Worm (Caenorhabditis elegans) whole organism, L4/young adult: Measurements from ENCODE around the gene gldc-1.

Experiments
- W03F9.2 ChIP-seq: fragments of 150-350 bp; optimal IDR thresholded peaks from 2 replicates; lab custom pipeline; 2014; ENCODE audit warnings: missing biosample characterization, missing genetic modification characterization
- dao-5 ChIP-seq: sonication (generic microtip); optimal IDR thresholded peaks from 2 replicates; lab custom pipeline; 2016; ENCODE audit warnings: missing genotype, missing genetic modification characterization, moderate library complexity, missing compliant biosample characterization
- him-1 ChIP-seq: sonication (generic microtip); optimal IDR thresholded peaks from 2 replicates; lab custom pipeline; 2016; ENCODE audit warnings: missing genotype, missing genetic modification reagents, missing genetic modification characterization, missing compliant biosample characterization

Gene gldc-1

ce11 chrII:6046023-6046631, 4.1 kb upstream of the gldc-1 start:
- TF ChIP-seq dao-5 (tag; lab: Kevin White, UChicago) (no peak), W03F9.2 (tag; lab: Kevin White, UChicago) (no peak), him-1 (tag; lab: Kevin White, UChicago) (no peak)

- TF ChIP-seq W03F9.2 (tag; lab: Kevin White, UChicago) (peak; percentile 88), him-1 (tag; lab: Kevin White, UChicago) (peak; percentile 36), dao-5 (tag; lab: Kevin White, UChicago) (no peak)
These were observed 2.5 kb upstream of the gldc-1 start, which contains the start of the genes R12C12.6 and ran-5 for ce11 chrII:6047639-6048159. R12C12.6 (minus strand) TSS chrII:6047867. ran-5 (plus strand) TSS chrII:6048109.

ce11 chrII:6049546-6049945, 674 bp upstream of the gldc-1 start:
- TF ChIP-seq him-1 (tag; lab: Kevin White, UChicago): no peak
- no peak for TF ChIP-seq dao-5 (tag; lab: Kevin White, UChicago)

ce11 chrII:6055927-6056326, 5.7 kb downstream of the gldc-1 start, which contains the start of gene R12C12.7:
R12C12.7 (minus strand) TSS chrII:6055985.
- no peak for TF ChIP-seq W03F9.2 (tag; lab: Kevin White, UChicago)
- TF ChIP-seq dao-5 (tag; lab: Kevin White, UChicago): no peak
- no peak for TF ChIP-seq him-1 (tag; lab: Kevin White, UChicago)

ce11 chrII:6061495-6061894, 11.3 kb downstream of the gldc-1 start:
- TF ChIP-seq W03F9.2 (tag; lab: Kevin White, UChicago): peak; percentile 69
- TF ChIP-seq him-1 (tag; lab: Kevin White, UChicago): peak; percentile 40
- no peak for TF ChIP-seq dao-5 (tag; lab: Kevin White, UChicago)

ce11 chrII:6067066-6067465, 16.8 kb downstream of the gldc-1 start, which contains the start of gene H12I13.1:
H12I13.1 (minus strand) TSS chrII:6067166.
- TF ChIP-seq W03F9.2 (tag; lab: Kevin White, UChicago) (no peak), dao-5 (tag; lab: Kevin White, UChicago) (no peak), him-1 (tag; lab: Kevin White, UChicago) (no peak)

- no peak for TF ChIP-seq dao-5 (tag; lab: Kevin White, UChicago)
- no peak for TF ChIP-seq him-1 (tag; lab: Kevin White, UChicago)
- TF ChIP-seq W03F9.2 (tag; lab: Kevin White, UChicago): no peak
These were observed 27.4 kb downstream of the gldc-1 start, which contains the start of gene H12I13.6 for ce11 chrII:6077604-6078003. H12I13.6 (plus strand) TSS chrII:6077904.

ce11 chrII:6080743-6081142, 30.5 kb downstream of the gldc-1 start, which contains the start of gene fbf-1:
fbf-1 (minus strand) TSS chrII:6080843.
- TF ChIP-seq W03F9.2 (tag; lab: Kevin White, UChicago) (no peak), him-1 (tag; lab: Kevin White, UChicago) (no peak), dao-5 (tag; lab: Kevin White, UChicago) (no peak)

ce11 chrII:6082620-6083019, 32.4 kb downstream of the gldc-1 start, which contains the start of gene F21H12.3:
F21H12.3 (plus strand) TSS chrII:6082920.
- TF ChIP-seq him-1 (tag; lab: Kevin White, UChicago): no peak
- no peak for TF ChIP-seq dao-5 (tag; lab: Kevin White, UChicago)
- no peak for TF ChIP-seq W03F9.2 (tag; lab: Kevin White, UChicago)

ce11 chrII:6091380-6091779, 41.2 kb downstream of the gldc-1 start, which contains the start of the genes fbf-2 and nspg-3:
fbf-2 (minus strand) TSS chrII:6091480.
nspg-3 (plus strand) TSS chrII:6091767.
- no peak for TF ChIP-seq him-1 (tag; lab: Kevin White, UChicago)
- TF ChIP-seq W03F9.2 (tag; lab: Kevin White, UChicago): no peak
- no peak for TF ChIP-seq dao-5 (tag; lab: Kevin White, UChicago)

ce11 chrII:6097441-6097840, 47.2 kb downstream of the gldc-1 start, which contains the start of the genes tpp-2 and rbbp-5:
tpp-2 (minus strand) TSS chrII:6097597.
rbbp-5 (plus strand) TSS chrII:6097830.
- TF ChIP-seq W03F9.2 (tag; lab: Kevin White, UChicago) (no peak), him-1 (tag; lab: Kevin White, UChicago) (no peak), dao-5 (tag; lab: Kevin White, UChicago) (no peak)

ce11 chrII:6099500-6099899, 49.3 kb downstream of the gldc-1 start, which contains the start of gene rgs-3:
rgs-3 (plus strand) TSS chrII:6099800.
- no peak for TF ChIP-seq him-1 (tag; lab: Kevin White, UChicago)
- no peak for TF ChIP-seq dao-5 (tag; lab: Kevin White, UChicago)
- TF ChIP-seq W03F9.2 (tag; lab: Kevin White, UChicago): no peak

ce11 chrII:6101475-6101874, 51.3 kb downstream of the gldc-1 start:
- TF ChIP-seq W03F9.2 (tag; lab: Kevin White, UChicago): no peak
- TF ChIP-seq him-1 (tag; lab: Kevin White, UChicago): no peak
- no peak for TF ChIP-seq dao-5 (tag; lab: Kevin White, UChicago)
